Worm (Caenorhabditis elegans) whole organism, L2 larva: ENCODE results near the gene E02H4.6.

ENCODE experiments used
- ZK546.5 ChIP-seq: sonication (generic microtip); optimal IDR thresholded peaks from 2 replicates; lab custom pipeline; 2017; ENCODE audit warnings: missing biosample characterization, missing genetic modification characterization
- ama-1 ChIP-seq: fragments of 150-350 bp; optimal IDR thresholded peaks from 2 replicates; lab custom pipeline; 2018; ENCODE audit warnings: inconsistent platforms
- fos-1 ChIP-seq: fragments of 150-350 bp; optimal IDR thresholded peaks from 2 replicates; lab custom pipeline; 2014; ENCODE audit warnings: missing biosample characterization, missing genetic modification characterization
- lin-39 ChIP-seq: fragments of 150-350 bp; optimal IDR thresholded peaks from 2 replicates; lab custom pipeline; 2014; ENCODE audit warnings: missing biosample characterization, missing genetic modification reagents, missing genetic modification characterization
- nhr-11 ChIP-seq: fragments of 150-350 bp; optimal IDR thresholded peaks from 2 replicates; lab custom pipeline; 2014; ENCODE audit warnings: missing biosample characterization, missing genetic modification characterization
- nhr-25 ChIP-seq: fragments of 150-350 bp; sonication (generic microtip); optimal IDR thresholded peaks from 3 replicates; lab custom pipeline; 2014; ENCODE audit warnings: missing biosample characterization, missing genetic modification characterization
- unc-39 ChIP-seq: fragments of 150-350 bp; optimal IDR thresholded peaks from 2 replicates; lab custom pipeline; 2014; ENCODE audit warnings: missing biosample characterization, missing genetic modification characterization
- ztf-4 ChIP-seq: fragments of 150-350 bp; optimal IDR thresholded peaks from 2 replicates; lab custom pipeline; 2014; ENCODE audit warnings: missing biosample characterization, missing genetic modification characterization

- no peak for TF ChIP-seq ztf-4 (tag; lab: Kevin White, UChicago)
- TF ChIP-seq unc-39 (tag; lab: Kevin White, UChicago): no peak
- no peak for TF ChIP-seq nhr-25 (tag; lab: Kevin White, UChicago)
- TF ChIP-seq nhr-11 (tag; lab: Kevin White, UChicago): no peak
- TF ChIP-seq ZK546.5: no peak
- TF ChIP-seq ama-1 (lab: Kevin White, UChicago): no peak
- TF ChIP-seq fos-1 (tag; lab: Kevin White, UChicago): peak; percentile 17
- TF ChIP-seq lin-39: no peak
Observed at ce11 chrX:14213314-14213713, 38.6 kb downstream of the E02H4.6 start.
